Worm (Caenorhabditis elegans) whole organism, mixed stage, embryonic: ENCODE data around the gene rod-1.

ENCODE experiments used
- blmp-1 ChIP-seq: fragments of 150-350 bp; optimal IDR thresholded peaks from 2 replicates; lab custom pipeline; 2014; ENCODE audit warnings: missing biosample characterization, missing genetic modification characterization
- flh-1 ChIP-seq: fragments of 200-800 bp; sonication (Bioruptor generic); optimal IDR thresholded peaks from 2 replicates; lab custom pipeline; 2018; ENCODE audit warnings: mild to moderate bottlenecking, missing genetic modification characterization, moderate library complexity, missing compliant biosample characterization
- ham-2 ChIP-seq: fragments of 200-800 bp; sonication (Bioruptor generic); optimal IDR thresholded peaks from 2 replicates; lab custom pipeline; 2018; ENCODE audit warnings: mild to moderate bottlenecking, missing genetic modification characterization, missing compliant biosample characterization
- hlh-1 ChIP-seq: fragments of 150-350 bp; optimal IDR thresholded peaks from 2 replicates; lab custom pipeline; 2014; ENCODE audit warnings: missing biosample characterization, missing genetic modification reagents, missing genetic modification characterization
- mab-5 ChIP-seq: fragments of 150-350 bp; optimal IDR thresholded peaks from 2 replicates; lab custom pipeline; 2014; ENCODE audit warnings: missing biosample characterization, missing genetic modification characterization
- nhr-76 ChIP-seq: sonication (generic microtip); optimal IDR thresholded peaks from 2 replicates; lab custom pipeline; 2017; ENCODE audit warnings: missing biosample characterization, missing genetic modification characterization
- snpc-4 ChIP-seq: fragments of 150-350 bp; optimal IDR thresholded peaks from 2 replicates; lab custom pipeline; 2014; ENCODE audit warnings: missing biosample characterization, missing genetic modification characterization
- sptf-1 ChIP-seq: sonication (generic microtip); optimal IDR thresholded peaks from 2 replicates; lab custom pipeline; 2017; ENCODE audit warnings: mild to moderate bottlenecking, missing genetic modification characterization, moderate library complexity, missing compliant biosample characterization
- unc-62 ChIP-seq: fragments of 150-350 bp; optimal IDR thresholded peaks from 2 replicates; lab custom pipeline; 2014; ENCODE audit warnings: missing biosample characterization, missing genetic modification reagents, missing genetic modification characterization

DNA sequence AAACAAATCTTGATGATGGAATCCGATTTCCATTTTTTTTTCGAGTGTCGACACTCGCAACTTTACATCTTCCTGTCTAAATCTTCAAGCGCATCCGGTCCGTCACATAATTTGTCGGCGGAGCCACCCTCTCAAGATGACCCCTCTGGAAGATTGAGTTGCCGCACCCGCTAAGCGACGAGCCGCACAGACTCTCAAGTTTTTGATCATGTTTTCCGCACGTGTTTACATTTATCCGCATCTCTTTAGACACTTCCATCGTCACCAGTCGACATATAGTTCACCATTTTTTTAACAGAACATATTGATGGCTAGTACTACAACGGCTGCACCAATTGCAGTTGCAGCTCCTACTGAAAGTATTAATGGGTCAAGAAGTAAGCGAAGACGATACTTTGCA is 13.2 kb downstream of the rod-1 start, which contains the start of gene F55G1.1:
- no peak for TF ChIP-seq ham-2
- TF ChIP-seq blmp-1 (tag; lab: Kevin White, UChicago), result no peak
- TF ChIP-seq hlh-1 (tag; lab: Kevin White, UChicago), result no peak
- TF ChIP-seq flh-1 (GFP tag; lab: Kevin White, UChicago), result no peak
- TF ChIP-seq snpc-4, result no peak
- TF ChIP-seq sptf-1 (tag; lab: Kevin White, UChicago), result no peak
- TF ChIP-seq mab-5 (tag; lab: Kevin White, UChicago), result no peak
- TF ChIP-seq nhr-76 (tag; lab: Kevin White, UChicago), result no peak
- TF ChIP-seq unc-62 (GFP tag; lab: Kevin White, UChicago), result no peak
